Worm (Caenorhabditis elegans): Measurements from ENCODE around the gene ent-5.

Gene ent-5

ce11 chrX:4628350-4628749, 20.6 kb downstream of the ent-5 start:
- no peak for TF ChIP-seq W03F9.2 (tag; optimal IDR thresholded peaks at IDR 0.05)
- TF ChIP-seq him-1 (tag; optimal IDR thresholded peaks at IDR 0.05) = no peak
- TF ChIP-seq dao-5 (tag; optimal IDR thresholded peaks at IDR 0.05) = no peak

DNA sequence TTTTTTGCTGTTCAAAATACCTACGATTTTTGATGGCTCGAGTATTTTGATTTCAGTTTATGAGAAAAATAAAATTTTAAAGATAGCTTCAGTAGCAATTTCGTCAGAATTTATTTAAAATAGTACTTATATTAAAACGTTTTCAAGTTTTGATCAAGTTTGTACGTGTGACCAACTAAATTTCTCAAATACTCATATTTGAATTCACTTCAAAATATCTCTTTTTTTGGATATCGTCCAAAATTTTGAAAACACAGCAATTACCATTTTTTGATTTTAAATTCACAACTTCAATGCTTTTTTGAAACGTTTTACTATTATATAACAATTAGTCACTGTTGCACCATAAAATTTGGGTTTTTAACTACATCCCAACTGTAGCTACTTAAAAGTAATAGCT, 22.1 kb downstream of the ent-5 start:
- TF ChIP-seq W03F9.2 (tag; optimal IDR thresholded peaks at IDR 0.05) (no peak), dao-5 (tag; optimal IDR thresholded peaks at IDR 0.05) (no peak), him-1 (tag; optimal IDR thresholded peaks at IDR 0.05) (no peak)

DNA sequence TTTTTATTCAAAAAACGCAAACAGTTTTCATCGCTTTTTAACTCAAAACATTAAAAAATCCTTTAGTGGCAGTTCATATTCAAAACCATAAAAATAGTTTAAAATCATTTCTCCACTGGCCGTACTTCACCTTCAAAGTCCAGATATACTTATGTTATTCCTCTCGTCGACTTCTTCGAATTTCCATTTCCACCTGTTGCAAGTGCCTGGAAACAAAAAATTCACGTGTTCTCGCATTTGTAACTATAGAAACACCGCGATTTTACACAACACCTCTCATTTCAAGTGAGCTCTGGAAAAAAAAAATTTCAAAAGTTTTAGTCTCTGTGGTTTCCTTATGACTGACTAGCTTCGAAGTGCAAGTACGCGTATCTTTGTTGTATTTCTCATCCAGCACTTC, 23.9 kb downstream of the ent-5 start:
- TF ChIP-seq him-1 (tag; optimal IDR thresholded peaks at IDR 0.05) (no peak), W03F9.2 (tag; optimal IDR thresholded peaks at IDR 0.05) (no peak), dao-5 (tag; optimal IDR thresholded peaks at IDR 0.05) (no peak)

ce11 chrX:4623707-4624106, 25.3 kb downstream of the ent-5 start:
- TF ChIP-seq him-1 (tag; optimal IDR thresholded peaks at IDR 0.05) (no peak), W03F9.2 (tag; optimal IDR thresholded peaks at IDR 0.05) (no peak), dao-5 (tag; optimal IDR thresholded peaks at IDR 0.05) (no peak)

ce11 chrX:4622024-4622423, 27.0 kb downstream of the ent-5 start, which contains the start of gene C46C11.3:
Gene C46C11.3 (plus strand): TSS chrX:4622324.
- no peak for TF ChIP-seq dao-5 (tag; optimal IDR thresholded peaks at IDR 0.05)
- no peak for TF ChIP-seq him-1 (tag; optimal IDR thresholded peaks at IDR 0.05)
- no peak for TF ChIP-seq W03F9.2 (tag; optimal IDR thresholded peaks at IDR 0.05)

- TF ChIP-seq him-1 (tag; optimal IDR thresholded peaks at IDR 0.05) (peak; percentile 22), W03F9.2 (tag; optimal IDR thresholded peaks at IDR 0.05) (no peak)
Measured at ce11 chrX:4620019-4620418, 29.0 kb downstream of the ent-5 start.

DNA sequence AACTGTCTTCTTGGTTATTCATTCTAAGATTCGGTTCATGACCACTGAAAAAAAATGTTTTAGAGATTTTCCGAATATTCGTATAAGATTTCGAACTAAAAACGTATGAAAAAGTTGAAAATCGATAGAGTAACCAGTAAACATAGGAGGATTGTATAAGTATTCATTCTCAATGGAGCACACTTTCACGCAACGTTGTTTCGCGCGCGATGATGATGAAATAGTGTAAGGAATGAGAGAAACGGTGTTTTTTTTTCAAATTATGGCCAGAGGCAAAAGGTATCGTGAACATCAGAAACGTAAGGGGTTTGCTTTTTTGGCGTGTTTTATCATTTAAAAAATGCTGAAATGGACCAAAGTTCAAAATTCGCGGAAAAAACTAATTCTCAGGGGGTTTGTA, 29.4 kb downstream of the ent-5 start, which contains the start of gene pqn-65:
Gene pqn-65 (minus strand): TSS at position 54 of the 400 bp plus-strand sequence.
- TF ChIP-seq W03F9.2 (tag; optimal IDR thresholded peaks at IDR 0.05) (no peak), dao-5 (tag; optimal IDR thresholded peaks at IDR 0.05) (no peak), him-1 (tag; optimal IDR thresholded peaks at IDR 0.05) (no peak)

DNA sequence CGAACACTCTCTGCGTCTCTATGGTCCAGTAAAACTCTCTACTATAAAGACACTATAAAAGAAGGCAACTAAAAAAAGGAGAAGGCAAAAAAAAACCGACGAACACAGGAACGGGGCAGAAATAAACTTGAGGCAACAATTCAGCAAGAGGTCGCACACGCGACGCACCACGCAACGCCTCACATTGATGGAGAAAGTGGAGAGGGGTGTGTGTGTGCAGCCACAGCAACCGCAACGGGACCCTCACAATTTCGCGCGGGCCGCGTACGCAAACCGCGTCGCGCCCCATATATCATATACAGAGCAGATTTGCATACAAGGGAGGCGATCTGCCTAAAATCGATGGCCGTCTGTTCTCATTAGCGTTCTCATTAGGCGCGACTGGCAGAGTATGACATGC, 32.2 kb downstream of the ent-5 start:
- TF ChIP-seq dao-5 (tag; optimal IDR thresholded peaks at IDR 0.05) (no peak), him-1 (tag; optimal IDR thresholded peaks at IDR 0.05) (peak; percentile 46)

- no peak for TF ChIP-seq him-1 (tag; optimal IDR thresholded peaks at IDR 0.05)
- no peak for TF ChIP-seq dao-5 (tag; optimal IDR thresholded peaks at IDR 0.05)
- TF ChIP-seq W03F9.2 (tag; optimal IDR thresholded peaks at IDR 0.05) = no peak
Measured at ce11 chrX:4615034-4615433, 34.0 kb downstream of the ent-5 start.

ce11 chrX:4609635-4610034, 39.4 kb downstream of the ent-5 start:
- no peak for TF ChIP-seq him-1 (tag; optimal IDR thresholded peaks at IDR 0.05)
- no peak for TF ChIP-seq W03F9.2 (tag; optimal IDR thresholded peaks at IDR 0.05)
- TF ChIP-seq dao-5 (tag; optimal IDR thresholded peaks at IDR 0.05) = no peak

ce11 chrX:4607300-4607699, 41.7 kb downstream of the ent-5 start:
- no peak for TF ChIP-seq dao-5 (tag; optimal IDR thresholded peaks at IDR 0.05)
- no peak for TF ChIP-seq him-1 (tag; optimal IDR thresholded peaks at IDR 0.05)
- TF ChIP-seq W03F9.2 (tag; optimal IDR thresholded peaks at IDR 0.05) = no peak

ce11 chrX:4606389-4606880, 42.6 kb downstream of the ent-5 start:
- TF ChIP-seq him-1 (tag; optimal IDR thresholded peaks at IDR 0.05) = peak; percentile 90

ce11 chrX:4605828-4606227, 43.2 kb downstream of the ent-5 start, which contains the start of gene spat-3:
Gene spat-3 (minus strand): TSS chrX:4605928.
- TF ChIP-seq him-1 (tag; optimal IDR thresholded peaks at IDR 0.05) = no peak
- no peak for TF ChIP-seq W03F9.2 (tag; optimal IDR thresholded peaks at IDR 0.05)
- TF ChIP-seq dao-5 (tag; optimal IDR thresholded peaks at IDR 0.05) = no peak

DNA sequence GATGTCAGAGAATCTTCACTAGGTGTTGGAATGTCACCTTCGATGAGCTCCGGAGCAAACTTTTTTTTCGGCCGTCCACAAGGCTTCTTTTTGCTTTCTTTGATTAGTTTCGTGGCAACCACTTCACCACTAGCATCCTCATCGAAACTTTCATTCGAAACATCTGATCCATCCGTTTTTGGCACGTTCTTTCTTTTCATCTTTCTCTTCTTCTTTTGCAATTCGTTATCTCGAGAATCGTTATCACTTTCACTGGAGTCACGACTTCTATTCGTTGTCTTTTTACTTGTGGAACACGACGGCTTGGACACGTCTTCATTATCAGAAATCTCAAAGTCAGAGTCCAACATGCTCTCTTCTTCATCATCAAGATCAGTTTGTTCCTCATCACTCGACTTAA, 44.8 kb downstream of the ent-5 start:
- no peak for TF ChIP-seq W03F9.2 (tag; optimal IDR thresholded peaks at IDR 0.05)
- no peak for TF ChIP-seq him-1 (tag; optimal IDR thresholded peaks at IDR 0.05)
- no peak for TF ChIP-seq dao-5 (tag; optimal IDR thresholded peaks at IDR 0.05)

DNA sequence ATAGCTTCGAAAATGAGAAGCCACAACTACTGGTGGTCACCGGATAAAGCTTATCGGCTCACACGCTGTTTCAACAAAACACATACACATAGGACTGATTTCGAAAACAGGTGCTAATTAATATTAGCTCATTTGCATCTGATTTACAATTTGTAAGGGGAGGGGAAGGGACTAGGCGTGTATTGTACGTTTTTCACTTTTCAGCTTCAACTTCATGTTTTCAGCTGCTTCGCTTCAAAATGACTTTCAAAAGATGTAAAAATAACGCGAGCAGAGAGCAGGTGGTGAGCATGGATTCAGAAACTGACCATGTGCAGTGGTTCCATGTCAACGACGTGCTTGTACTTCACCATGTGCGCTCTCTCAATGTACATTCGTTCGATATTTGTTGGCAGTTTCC, 48.0 kb downstream of the ent-5 start:
- TF ChIP-seq him-1 (tag; optimal IDR thresholded peaks at IDR 0.05) (no peak), W03F9.2 (tag; optimal IDR thresholded peaks at IDR 0.05) (no peak), dao-5 (tag; optimal IDR thresholded peaks at IDR 0.05) (no peak)

DNA sequence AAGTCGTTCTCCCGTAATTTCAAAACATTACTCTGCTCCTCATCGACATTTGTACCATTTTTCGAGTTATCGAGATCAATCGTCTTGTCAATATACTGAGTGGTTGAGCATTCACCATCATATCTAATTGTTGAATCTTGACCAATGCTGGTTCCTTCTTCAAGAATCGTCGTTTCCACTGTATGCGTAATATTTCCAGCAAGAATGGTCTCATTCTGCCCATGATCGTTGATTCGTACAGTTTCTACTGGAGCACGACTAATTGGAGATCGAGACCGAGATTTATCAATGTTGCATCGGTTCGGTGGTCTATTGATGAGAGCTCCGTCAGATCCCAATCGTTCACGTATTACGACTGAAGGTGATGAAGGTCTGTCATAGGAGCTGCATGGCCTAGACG, 49.5 kb downstream of the ent-5 start:
- no peak for TF ChIP-seq dao-5 (tag; optimal IDR thresholded peaks at IDR 0.05)
- TF ChIP-seq W03F9.2 (tag; optimal IDR thresholded peaks at IDR 0.05) = no peak
- no peak for TF ChIP-seq him-1 (tag; optimal IDR thresholded peaks at IDR 0.05)

All from whole organism, L4/young adult.